Worm (Caenorhabditis elegans): ENCODE measurements around the gene trmt-10C.2.
A peak's percentile ranks its signal among the peaks of the same experiment; 100 is the strongest.

Gene trmt-10C.2

DNA sequence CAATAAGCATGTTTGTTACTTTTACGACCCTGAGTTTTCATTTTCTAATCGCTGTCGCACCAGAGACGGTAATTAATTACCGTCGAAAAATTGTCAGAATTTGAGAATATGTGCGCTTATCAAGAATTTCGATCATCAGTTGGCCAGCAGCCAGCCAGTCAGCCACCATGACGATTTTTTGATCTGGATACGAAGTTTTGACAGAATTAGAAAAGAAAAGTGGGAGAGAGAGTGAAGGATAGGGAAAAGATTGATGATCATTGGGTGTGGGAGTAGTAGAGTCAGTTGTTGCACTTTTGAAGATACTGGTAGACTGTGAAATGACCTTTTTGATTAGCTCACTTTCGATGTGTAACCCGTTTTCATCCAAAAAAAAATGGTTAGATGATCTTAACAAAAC, 18.3 kb downstream of the trmt-10C.2 start (continued):
- TF ChIP-seq jun-1 (tag; optimal IDR thresholded peaks at IDR 0.05) = no peak
- TF ChIP-seq dsc-1 (tag; optimal IDR thresholded peaks at IDR 0.05) = no peak
- TF ChIP-seq lin-15B (tag; optimal IDR thresholded peaks at IDR 0.05) = no peak
- TF ChIP-seq snu-23 (GFP tag; optimal IDR thresholded peaks at IDR 0.05) = peak; percentile 60
- TF ChIP-seq unc-98 (GFP tag; IDR thresholded peaks at IDR 0.05) = no peak
- TF ChIP-seq egl-27 (tag; optimal IDR thresholded peaks at IDR 0.05) = no peak
- TF ChIP-seq nhr-12 (tag; optimal IDR thresholded peaks at IDR 0.05) = no peak
- no peak for TF ChIP-seq xbp-1 (tag; optimal IDR thresholded peaks at IDR 0.05)
- no peak for TF ChIP-seq isw-1 (GFP tag; IDR thresholded peaks at IDR 0.05)
- no peak for TF ChIP-seq F16B12.6 (tag; optimal IDR thresholded peaks at IDR 0.05)
- no peak for TF ChIP-seq hlh-17 (GFP tag; optimal IDR thresholded peaks at IDR 0.05; ENCODE audit: borderline replicate concordance)
- peak; percentile 4 for TF ChIP-seq swsn-7 (tag; optimal IDR thresholded peaks at IDR 0.05)
- peak; percentile 65 for TF ChIP-seq mep-1 (tag; optimal IDR thresholded peaks at IDR 0.05)
- no peak for TF ChIP-seq ceh-63 (GFP tag; optimal IDR thresholded peaks at IDR 0.05)
- TF ChIP-seq ces-1 (GFP tag; optimal IDR thresholded peaks at IDR 0.05) = no peak
- TF ChIP-seq dpl-1 (GFP tag; optimal IDR thresholded peaks at IDR 0.05) = no peak
- no peak for TF ChIP-seq elt-2 (tag; optimal IDR thresholded peaks at IDR 0.05)
- TF ChIP-seq lin-35 (GFP tag; optimal IDR thresholded peaks at IDR 0.05) = peak in 1 of 2 experiments; percentile 10
- peak; percentile 65 for TF ChIP-seq nhr-20 (tag; optimal IDR thresholded peaks at IDR 0.05)
- no peak for TF ChIP-seq nhr-11 (tag; optimal IDR thresholded peaks at IDR 0.05)
- TF ChIP-seq lir-3 (tag; optimal IDR thresholded peaks at IDR 0.05; ENCODE audit: poor library complexity) = no peak
- no peak for TF ChIP-seq nhr-76 (tag; optimal IDR thresholded peaks at IDR 0.05)

DNA sequence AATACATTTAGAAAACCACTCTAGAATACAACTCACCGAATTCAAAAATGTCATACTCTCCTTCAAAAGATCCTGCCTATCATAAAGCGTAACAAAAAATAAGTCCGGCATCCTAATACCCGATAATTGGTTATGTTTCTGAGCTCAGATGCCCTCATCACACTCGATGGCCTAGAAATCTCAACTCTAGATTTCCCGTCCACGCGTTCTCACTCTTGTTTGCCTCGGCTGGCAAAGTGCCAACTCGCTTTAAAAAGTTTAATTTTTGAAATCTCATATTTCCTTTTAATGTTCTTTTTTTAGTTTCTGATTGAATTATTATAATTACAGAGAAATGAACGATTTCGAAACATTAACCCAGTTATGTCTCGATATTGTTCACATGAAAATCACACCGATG, 21.6 kb downstream of the trmt-10C.2 start, which contains the start of the genes C56G2.15 and thoc-2:
Gene C56G2.15, minus strand, starts transcription at position 188 of the 400 bp plus-strand sequence.
Gene thoc-2, plus strand, starts transcription at position 331 of the 400 bp plus-strand sequence.
- TF ChIP-seq rnt-1 (tag; optimal IDR thresholded peaks at IDR 0.05) = peak; percentile 32
- TF ChIP-seq pax-3 (tag; optimal IDR thresholded peaks at IDR 0.05) = no peak
- peak; percentile 41 for TF ChIP-seq lin-14 (GFP tag; optimal IDR thresholded peaks at IDR 0.05)
- TF ChIP-seq alr-1 (tag; optimal IDR thresholded peaks at IDR 0.05; ENCODE audit: borderline replicate concordance) = no peak
- TF ChIP-seq snu-23 (GFP tag; optimal IDR thresholded peaks at IDR 0.05) = peak; percentile 14
- no peak for TF ChIP-seq fkh-4 (tag; optimal IDR thresholded peaks at IDR 0.05; ENCODE audit: borderline replicate concordance)
- TF ChIP-seq nhr-85 (tag) = peak; percentile 64
- no peak for TF ChIP-seq lin-35 (GFP tag; optimal IDR thresholded peaks at IDR 0.05)
- TF ChIP-seq nhr-47 (tag; optimal IDR thresholded peaks at IDR 0.05) = no peak
- TF ChIP-seq nhr-20 (tag; optimal IDR thresholded peaks at IDR 0.05) = no peak
- TF ChIP-seq nhr-71 (tag; optimal IDR thresholded peaks at IDR 0.05) = peak; percentile 31
- TF ChIP-seq efl-1 (optimal IDR thresholded peaks at IDR 0.05) = peak in 1 of 2 experiments; percentile 0
- peak; percentile 3 to 80 for TF ChIP-seq efl-1 (GFP tag; optimal IDR thresholded peaks at IDR 0.05 in 1 of 2)
- peak; percentile 18 for TF ChIP-seq blmp-1 (tag; optimal IDR thresholded peaks at IDR 0.05)
- peak; percentile 18 to 37 for TF ChIP-seq lsy-2 (tag; optimal IDR thresholded peaks at IDR 0.05)

DNA sequence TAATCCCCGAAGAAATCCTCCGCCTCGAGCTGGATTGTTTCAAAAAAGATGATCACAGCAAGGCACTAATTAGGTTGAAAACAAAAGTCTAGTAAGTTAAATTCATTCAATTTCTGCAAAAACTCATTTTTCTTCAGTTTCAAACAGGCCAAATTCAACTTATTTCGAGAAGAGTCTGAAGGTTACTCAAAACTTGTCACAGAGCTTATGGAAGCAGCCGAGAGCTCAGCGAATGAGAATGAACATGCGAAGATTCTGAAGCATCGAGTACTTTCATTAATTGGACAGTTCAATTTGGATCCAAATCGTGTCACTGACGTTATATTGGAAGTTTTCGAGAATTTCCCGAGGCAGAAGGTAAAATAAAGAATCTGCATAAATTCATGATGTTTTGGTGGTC, 22.4 kb downstream of the trmt-10C.2 start:
- TF ChIP-seq C34B4.2 (tag; optimal IDR thresholded peaks at IDR 0.05) (no peak), lin-15B (tag; optimal IDR thresholded peaks at IDR 0.05) (no peak), dsc-1 (tag; optimal IDR thresholded peaks at IDR 0.05) (no peak), ceh-88 (GFP tag; IDR thresholded peaks at IDR 0.05) (no peak), snpc-4 (tag; optimal IDR thresholded peaks at IDR 0.05) (no peak), sup-37 (GFP tag; optimal IDR thresholded peaks at IDR 0.05) (no peak), jun-1 (tag; optimal IDR thresholded peaks at IDR 0.05) (no peak), ces-1 (GFP tag; optimal IDR thresholded peaks at IDR 0.05) (no peak), nhr-11 (tag; optimal IDR thresholded peaks at IDR 0.05) (no peak), aha-1 (tag; optimal IDR thresholded peaks at IDR 0.05) (no peak), elt-3 (tag; optimal IDR thresholded peaks at IDR 0.05) (no peak), fkh-10 (GFP tag; optimal IDR thresholded peaks at IDR 0.05) (no peak), isw-1 (GFP tag; IDR thresholded peaks at IDR 0.05) (no peak), aly-2 (tag; optimal IDR thresholded peaks at IDR 0.05) (no peak), rnt-1 (tag; optimal IDR thresholded peaks at IDR 0.05) (no peak)
